Worm (Caenorhabditis elegans): ENCODE results near the gene str-56.
"Not testable (repeated sequence)": the region's sequence is repeated elsewhere in the genome, so short reads cannot be mapped to it uniquely, and the experiment has no call there.

Gene str-56

DNA sequence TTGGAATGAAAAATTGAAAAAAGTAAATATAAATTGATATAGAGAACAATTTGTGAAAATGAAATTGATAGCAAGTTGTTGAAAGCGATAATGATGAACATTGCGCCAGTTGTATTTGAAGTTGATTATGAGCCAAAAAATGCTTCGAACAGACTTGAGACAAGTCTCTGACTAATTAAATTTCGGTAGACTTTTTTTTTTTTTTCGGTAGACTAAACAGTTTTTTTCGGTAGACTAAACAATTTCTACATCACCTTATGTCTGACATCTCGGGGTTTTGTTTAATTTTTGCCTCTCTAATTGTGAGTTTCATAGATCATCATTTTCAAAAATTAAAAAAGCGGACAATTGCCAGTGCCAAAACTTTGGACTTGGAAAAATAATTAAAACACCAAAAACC lies 38.8 kb upstream of the str-56 start, which contains the start of gene srbc-54:
Gene srbc-54, minus strand, starts transcription at position 101 of the 400 bp plus-strand sequence.
- TF ChIP-seq dve-1 (tag; optimal IDR thresholded peaks at IDR 0.05) (no peak), nhr-232 (tag; optimal IDR thresholded peaks at IDR 0.05) (no peak), ceh-2 (tag; optimal IDR thresholded peaks at IDR 0.05) (no peak), sox-4 (tag; optimal IDR thresholded peaks at IDR 0.05) (no peak), hlh-30 (tag; optimal IDR thresholded peaks at IDR 0.05; ENCODE audit: insufficient read depth) (no peak), ahr-1 (tag; optimal IDR thresholded peaks at IDR 0.05) (no peak), fkh-6 (tag; optimal IDR thresholded peaks at IDR 0.05) (no peak), ceh-24 (tag; optimal IDR thresholded peaks at IDR 0.05) (no peak), unc-42 (tag; optimal IDR thresholded peaks at IDR 0.05) (no peak), zip-5 (tag; optimal IDR thresholded peaks at IDR 0.05) (no peak), ceh-14 (tag; optimal IDR thresholded peaks at IDR 0.05) (no peak), ceh-6 (GFP tag; optimal IDR thresholded peaks at IDR 0.05) (no peak), F13H6.1 (tag; optimal IDR thresholded peaks at IDR 0.05) (no peak), syd-9 (tag; optimal IDR thresholded peaks at IDR 0.05) (no peak), ceh-22 (tag; optimal IDR thresholded peaks at IDR 0.05) (no peak), hlh-13 (GFP tag; optimal IDR thresholded peaks at IDR 0.05) (no peak), madf-2 (tag; optimal IDR thresholded peaks at IDR 0.05) (no peak)

DNA sequence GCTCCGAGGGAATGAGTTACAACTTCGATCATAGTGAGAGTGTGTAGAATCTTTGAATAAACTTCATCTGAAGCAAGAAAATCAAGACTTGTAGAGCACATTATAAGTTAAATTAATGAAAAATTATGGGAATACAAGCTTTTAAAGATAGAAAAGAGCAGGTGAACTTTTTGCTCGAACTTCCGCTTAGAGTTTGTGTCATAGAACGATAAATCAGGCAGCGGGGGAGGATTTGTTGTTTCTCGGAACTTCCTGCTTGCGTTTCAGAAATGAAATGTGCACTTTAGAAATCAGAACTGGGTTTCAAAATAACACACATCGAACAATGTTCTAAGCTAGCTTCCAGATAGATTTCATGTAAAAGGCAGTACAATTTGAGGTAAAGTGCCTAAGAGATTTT lies 31.3 kb upstream of the str-56 start, which contains the start of gene srh-149:
Gene srh-149, minus strand, starts transcription at position 101 of the 400 bp plus-strand sequence.
- TF ChIP-seq ztf-16 (tag; optimal IDR thresholded peaks at IDR 0.05) (no peak), dve-1 (tag; optimal IDR thresholded peaks at IDR 0.05) (no peak), ref-2 (tag; optimal IDR thresholded peaks at IDR 0.05) (no peak)

DNA sequence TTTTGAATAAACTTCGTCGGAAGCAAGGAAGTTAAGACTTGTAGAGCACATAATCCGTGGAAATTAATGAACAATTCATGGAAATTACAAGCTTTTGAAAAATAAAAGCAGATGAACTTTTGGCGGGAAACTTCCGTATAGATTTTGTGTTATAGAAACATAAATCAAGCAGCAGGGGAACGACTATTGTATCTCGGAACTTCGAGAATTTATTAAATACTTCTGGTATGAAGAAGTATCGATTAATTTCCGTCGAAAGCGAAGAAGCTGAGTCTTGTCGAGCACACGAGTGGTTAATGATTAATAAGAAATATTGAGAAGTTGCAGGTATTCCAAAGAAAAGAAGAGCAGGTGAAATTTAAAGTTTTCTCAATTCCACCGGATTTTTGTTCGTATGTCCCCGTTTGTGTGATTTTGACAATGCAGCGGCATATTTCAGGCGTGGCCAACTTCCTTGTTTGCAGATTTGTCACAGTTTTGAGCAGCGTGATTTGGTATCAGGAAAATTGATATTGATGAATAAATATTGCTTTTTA lies 22.0 kb upstream of the str-56 start, which contains the start of gene srh-147:
Gene srh-147, minus strand, starts transcription at position 51 of the 536 bp plus-strand sequence.
- TF ChIP-seq eyg-1, hlh-8, pros-1 (tag; optimal IDR thresholded peaks at IDR 0.05): not testable (repeated sequence)

- TF ChIP-seq K09A11.1 (tag; optimal IDR thresholded peaks at IDR 0.05; ENCODE audit: insufficient read depth) (no peak), pros-1 (tag; optimal IDR thresholded peaks at IDR 0.05) (no peak), lin-11 (tag; optimal IDR thresholded peaks at IDR 0.05) (no peak), nhr-232 (tag; optimal IDR thresholded peaks at IDR 0.05) (no peak), unc-86 (tag; optimal IDR thresholded peaks at IDR 0.05) (no peak), ceh-19 (GFP tag; optimal IDR thresholded peaks at IDR 0.05) (no peak), pax-1 (tag; optimal IDR thresholded peaks at IDR 0.05) (no peak), ceh-45 (GFP tag; IDR thresholded peaks at IDR 0.05) (no peak), ceh-9 (tag; optimal IDR thresholded peaks at IDR 0.05) (no peak)
Measured at ce11 chrV:15858292-15858691, 14.1 kb upstream of the str-56 start, which contains the start of gene srh-148. TSS of gene srh-148 (minus strand) at chrV:15858392.

ce11 chrV:15862599-15862998 lies 9.8 kb upstream of the str-56 start, which contains the start of gene srz-12:
TSS of gene srz-12 (minus strand) at chrV:15862699.
- TF ChIP-seq zip-5 (tag; optimal IDR thresholded peaks at IDR 0.05) (no peak), fkh-10 (GFP tag; optimal IDR thresholded peaks at IDR 0.05) (no peak), lim-6 (tag; optimal IDR thresholded peaks at IDR 0.05) (no peak)

ce11 chrV:15863042-15863441 lies 9.3 kb upstream of the str-56 start, which contains the start of gene srh-299:
TSS of gene srh-299 (plus strand) at chrV:15863342.
- TF ChIP-seq pha-4 (tag; optimal IDR thresholded peaks at IDR 0.05) (no peak), pag-3 (tag; optimal IDR thresholded peaks at IDR 0.05; ENCODE audit: borderline replicate concordance) (no peak), odd-2 (tag; optimal IDR thresholded peaks at IDR 0.05) (no peak), hlh-6 (tag; optimal IDR thresholded peaks at IDR 0.05) (no peak), ceh-6 (GFP tag; optimal IDR thresholded peaks at IDR 0.05) (no peak)
